Worm (Caenorhabditis elegans) whole organism, mixed stage, embryonic: ENCODE measurements around the gene syp-2.

Experiments used
- M03D4.4 ChIP-seq: sonication (generic microtip); optimal IDR thresholded peaks from 2 replicates; lab custom pipeline; 2017; ENCODE audit warnings: mild to moderate bottlenecking, missing genetic modification characterization, missing compliant biosample characterization
- bed-3 ChIP-seq: fragments of 200-800 bp; sonication (Bioruptor generic); optimal IDR thresholded peaks from 3 replicates; lab custom pipeline; 2018; ENCODE audit warnings: mild to moderate bottlenecking, missing genetic modification characterization, moderate library complexity, missing compliant biosample characterization
- blmp-1 ChIP-seq: fragments of 150-350 bp; optimal IDR thresholded peaks from 2 replicates; lab custom pipeline; 2014; ENCODE audit warnings: missing biosample characterization, missing genetic modification characterization
- ceh-39 ChIP-seq: fragments of 150-350 bp; optimal IDR thresholded peaks from 2 replicates; lab custom pipeline; 2014; ENCODE audit warnings: missing biosample characterization, missing genetic modification characterization
- ceh-43 ChIP-seq: fragments of 200-800 bp; sonication (Bioruptor generic); optimal IDR thresholded peaks from 2 replicates; lab custom pipeline; 2018; ENCODE audit warnings: mild to moderate bottlenecking, missing genetic modification characterization, moderate library complexity, missing compliant biosample characterization
- ceh-83 ChIP-seq: fragments of 200-800 bp; sonication (Bioruptor generic); optimal IDR thresholded peaks from 2 replicates; lab custom pipeline; 2018; ENCODE audit warnings: mild to moderate bottlenecking, missing genetic modification characterization, missing compliant biosample characterization
- ces-1 ChIP-seq: fragments of 150-350 bp; optimal IDR thresholded peaks from 2 replicates; lab custom pipeline; 2014; ENCODE audit warnings: missing biosample characterization, missing genetic modification reagents, missing genetic modification characterization
- cnd-1 ChIP-seq: fragments of 200-800 bp; sonication (Bioruptor generic); optimal IDR thresholded peaks from 2 replicates; lab custom pipeline; 2018; ENCODE audit warnings: mild to moderate bottlenecking, missing genetic modification characterization, missing compliant biosample characterization
- drap-1 ChIP-seq: fragments of 200-800 bp; sonication (Bioruptor generic); optimal IDR thresholded peaks from 3 replicates; lab custom pipeline; 2018; ENCODE audit warnings: mild to moderate bottlenecking, missing genetic modification characterization, missing compliant biosample characterization
- elt-1 ChIP-seq: sonication (generic microtip); optimal IDR thresholded peaks from 2 replicates; lab custom pipeline; 2017; ENCODE audit warnings: missing genetic modification characterization, mild to moderate bottlenecking, missing compliant biosample characterization, antibody characterized with exemption, moderate library complexity, borderline replicate concordance; ENCODE audit not compliant: insufficient read depth
- elt-3 ChIP-seq: fragments of 150-350 bp; optimal IDR thresholded peaks from 2 replicates; lab custom pipeline; 2014; ENCODE audit warnings: missing biosample characterization, missing genetic modification characterization
- flh-1 ChIP-seq: fragments of 200-800 bp; sonication (Bioruptor generic); optimal IDR thresholded peaks from 2 replicates; lab custom pipeline; 2018; ENCODE audit warnings: mild to moderate bottlenecking, missing genetic modification characterization, moderate library complexity, missing compliant biosample characterization
- ham-2 ChIP-seq: fragments of 200-800 bp; sonication (Bioruptor generic); optimal IDR thresholded peaks from 2 replicates; lab custom pipeline; 2018; ENCODE audit warnings: mild to moderate bottlenecking, missing genetic modification characterization, missing compliant biosample characterization
- hlh-1 ChIP-seq: fragments of 150-350 bp; optimal IDR thresholded peaks from 2 replicates; lab custom pipeline; 2014; ENCODE audit warnings: missing biosample characterization, missing genetic modification reagents, missing genetic modification characterization
- lin-13 ChIP-seq: fragments of 150-350 bp; optimal IDR thresholded peaks from 2 replicates; lab custom pipeline; 2014; ENCODE audit warnings: missing biosample characterization, missing genetic modification characterization
- lin-32 ChIP-seq: fragments of 200-800 bp; sonication (Bioruptor generic); optimal IDR thresholded peaks from 2 replicates; lab custom pipeline; 2018; ENCODE audit warnings: mild to moderate bottlenecking, missing genetic modification characterization, missing compliant biosample characterization
- lsy-2 ChIP-seq: fragments of 150-350 bp; optimal IDR thresholded peaks from 2 replicates; lab custom pipeline; 2014; ENCODE audit warnings: missing biosample characterization, missing genetic modification characterization
- mab-5 ChIP-seq: fragments of 150-350 bp; optimal IDR thresholded peaks from 2 replicates; lab custom pipeline; 2014; ENCODE audit warnings: missing biosample characterization, missing genetic modification characterization
- mep-1 ChIP-seq: fragments of 150-350 bp; optimal IDR thresholded peaks from 2 replicates; lab custom pipeline; 2017; ENCODE audit warnings: missing biosample characterization, missing genetic modification reagents, missing genetic modification characterization, inconsistent platforms
- mls-2 ChIP-seq: sonication (generic microtip); optimal IDR thresholded peaks from 2 replicates; lab custom pipeline; 2016; ENCODE audit warnings: mild to moderate bottlenecking, missing genetic modification characterization, moderate library complexity, missing compliant biosample characterization
- nhr-12 ChIP-seq: fragments of 150-350 bp; optimal IDR thresholded peaks from 2 replicates; lab custom pipeline; 2014; ENCODE audit warnings: missing biosample characterization, missing genetic modification characterization
- nhr-2 ChIP-seq: fragments of 150-350 bp; optimal IDR thresholded peaks from 2 replicates; lab custom pipeline; 2014; ENCODE audit warnings: missing biosample characterization, missing genetic modification characterization
- nhr-237 ChIP-seq: fragments of 150-350 bp; optimal IDR thresholded peaks from 2 replicates; lab custom pipeline; 2014; ENCODE audit warnings: missing biosample characterization, missing genetic modification characterization
- nhr-28 ChIP-seq: fragments of 150-350 bp; optimal IDR thresholded peaks from 2 replicates; lab custom pipeline; 2014; ENCODE audit warnings: missing biosample characterization, missing genetic modification characterization
- nhr-76 ChIP-seq: sonication (generic microtip); optimal IDR thresholded peaks from 2 replicates; lab custom pipeline; 2017; ENCODE audit warnings: missing biosample characterization, missing genetic modification characterization
- pha-4 ChIP-seq: fragments of 150-350 bp; optimal IDR thresholded peaks from 2 replicates; lab custom pipeline; 2018; ENCODE audit warnings: missing biosample characterization, missing genetic modification reagents, missing genetic modification characterization
- sem-2 ChIP-seq: fragments of 200-800 bp; sonication (Bioruptor generic); optimal IDR thresholded peaks from 2 replicates; lab custom pipeline; 2018; ENCODE audit warnings: mild to moderate bottlenecking, missing genetic modification characterization, missing compliant biosample characterization
- snpc-4 ChIP-seq: fragments of 150-350 bp; optimal IDR thresholded peaks from 2 replicates; lab custom pipeline; 2014; ENCODE audit warnings: missing biosample characterization, missing genetic modification characterization
- sptf-1 ChIP-seq: sonication (generic microtip); optimal IDR thresholded peaks from 2 replicates; lab custom pipeline; 2017; ENCODE audit warnings: mild to moderate bottlenecking, missing genetic modification characterization, moderate library complexity, missing compliant biosample characterization
- tbx-8 ChIP-seq: fragments of 200-800 bp; sonication (Bioruptor generic); optimal IDR thresholded peaks from 2 replicates; lab custom pipeline; 2018; ENCODE audit warnings: mild to moderate bottlenecking, missing genetic modification characterization, moderate library complexity, missing compliant biosample characterization
- unc-120 ChIP-seq: sonication (generic microtip); optimal IDR thresholded peaks from 2 replicates; lab custom pipeline; 2017; ENCODE audit warnings: missing genetic modification characterization, missing compliant biosample characterization; ENCODE audit not compliant: poor library complexity, severe bottlenecking
- unc-39 ChIP-seq: fragments of 150-350 bp; optimal IDR thresholded peaks from 2 replicates; lab custom pipeline; 2014; ENCODE audit warnings: missing biosample characterization, missing genetic modification characterization
- unc-62 ChIP-seq: fragments of 150-350 bp; optimal IDR thresholded peaks from 2 replicates; lab custom pipeline; 2014; ENCODE audit warnings: missing biosample characterization, missing genetic modification reagents, missing genetic modification characterization
- zip-8 ChIP-seq: fragments of 150-350 bp; optimal IDR thresholded peaks from 2 replicates; lab custom pipeline; 2014; ENCODE audit warnings: missing biosample characterization, missing genetic modification characterization
- ztf-11 ChIP-seq: fragments of 150-350 bp; optimal IDR thresholded peaks from 2 replicates; lab custom pipeline; 2014; ENCODE audit warnings: missing biosample characterization, missing genetic modification characterization

syp-2 gene

ce11 chrV:5499475-5499874 lies 36.8 kb upstream of the syp-2 start:
- TF ChIP-seq mls-2 (tag; lab: Kevin White, UChicago) (no peak), nhr-2 (tag; lab: Kevin White, UChicago) (no peak)

- TF ChIP-seq M03D4.4 (tag; lab: Kevin White, UChicago) (no peak), snpc-4 (tag; lab: Kevin White, UChicago) (no peak), nhr-76 (tag; lab: Kevin White, UChicago) (no peak), lin-13 (tag; lab: Kevin White, UChicago) (no peak), zip-8 (tag; lab: Kevin White, UChicago) (no peak), hlh-1 (tag; lab: Kevin White, UChicago) (no peak), nhr-12 (tag; lab: Kevin White, UChicago) (no peak), nhr-237 (no peak), elt-3 (tag; lab: Kevin White, UChicago) (no peak), lin-32 (GFP tag; lab: Kevin White, UChicago) (no peak), mls-2 (tag; lab: Kevin White, UChicago) (no peak), unc-39 (no peak), lsy-2 (no peak), elt-1 (tag; lab: Kevin White, UChicago) (no peak), cnd-1 (no peak), mep-1 (tag; lab: Kevin White, UChicago) (no peak), ztf-11 (no peak)
Measured at ce11 chrV:5502701-5503100, 33.6 kb upstream of the syp-2 start.

- TF ChIP-seq cnd-1 (no peak), mab-5 (tag; lab: Kevin White, UChicago) (no peak), lsy-2 (no peak), sem-2 (GFP tag; lab: Kevin White, UChicago) (no peak), mep-1 (tag; lab: Kevin White, UChicago) (no peak), mls-2 (tag; lab: Kevin White, UChicago) (no peak), zip-8 (tag; lab: Kevin White, UChicago) (no peak), ceh-83 (GFP tag; lab: Kevin White, UChicago) (no peak), M03D4.4 (tag; lab: Kevin White, UChicago) (no peak), snpc-4 (tag; lab: Kevin White, UChicago) (no peak), nhr-76 (tag; lab: Kevin White, UChicago) (no peak), ces-1 (GFP tag; lab: Kevin White, UChicago) (no peak), tbx-8 (GFP tag; lab: Kevin White, UChicago) (no peak), ztf-11 (no peak), lin-32 (GFP tag; lab: Kevin White, UChicago) (no peak), nhr-2 (tag; lab: Kevin White, UChicago) (no peak), ham-2 (no peak), unc-39 (no peak)
Measured at ce11 chrV:5504295-5504694, 32.0 kb upstream of the syp-2 start.

- TF ChIP-seq elt-3 (tag; lab: Kevin White, UChicago) (no peak), flh-1 (GFP tag; lab: Kevin White, UChicago) (no peak), ztf-11 (peak; percentile 5), lin-13 (tag; lab: Kevin White, UChicago) (peak; percentile 95), sptf-1 (tag; lab: Kevin White, UChicago) (peak; percentile 90), nhr-76 (tag; lab: Kevin White, UChicago) (no peak), unc-62 (peak; percentile 19), hlh-1 (tag; lab: Kevin White, UChicago) (peak; percentile 7), M03D4.4 (tag; lab: Kevin White, UChicago) (peak; percentile 65), cnd-1 (peak; percentile 81), bed-3 (GFP tag; lab: Kevin White, UChicago) (peak; percentile 51), blmp-1 (tag; lab: Kevin White, UChicago) (no peak), lin-32 (GFP tag; lab: Kevin White, UChicago) (peak; percentile 37), nhr-28 (tag; lab: Kevin White, UChicago) (no peak), tbx-8 (GFP tag; lab: Kevin White, UChicago) (peak; percentile 14), nhr-2 (tag; lab: Kevin White, UChicago) (no peak), ham-2 (no peak), ces-1 (GFP tag; lab: Kevin White, UChicago) (peak; percentile 45), pha-4 (tag; lab: Kevin White, UChicago) (peak; percentile 84), elt-1 (tag; lab: Kevin White, UChicago) (no peak), unc-120 (tag; lab: Kevin White, UChicago) (peak; percentile 65), nhr-237 (peak; percentile 70), lsy-2 (peak; percentile 72), drap-1 (GFP tag; lab: Kevin White, UChicago) (peak; percentile 72), mep-1 (tag; lab: Kevin White, UChicago) (peak; percentile 89), zip-8 (tag; lab: Kevin White, UChicago) (no peak), ceh-43 (GFP tag; lab: Kevin White, UChicago) (peak; percentile 68), nhr-12 (tag; lab: Kevin White, UChicago) (peak; percentile 13), mls-2 (tag; lab: Kevin White, UChicago) (peak; percentile 76), snpc-4 (tag; lab: Kevin White, UChicago) (no peak), sem-2 (GFP tag; lab: Kevin White, UChicago) (peak; percentile 28), mab-5 (tag; lab: Kevin White, UChicago) (no peak), ceh-39 (tag; lab: Kevin White, UChicago) (peak; percentile 65)
Measured at ce11 chrV:5504807-5505442, 31.4 kb upstream of the syp-2 start, which contains the start of the genes dnj-19 and nhr-47. TSS of gene dnj-19 (minus strand) at chrV:5504857. TSS of gene nhr-47 (plus strand) at chrV:5505253.
